Worm (Caenorhabditis elegans): ENCODE results near the gene F20D12.7.

F20D12.7 gene

ce11 chrIV:7938834-7939233 lies at the start of gene F20D12.7:
Gene F20D12.7, minus strand, starts transcription at chrIV:7938934.
- TF ChIP-seq nhr-90 (tag; optimal IDR thresholded peaks at IDR 0.05; ENCODE audit: poor library complexity) (no peak), dsc-1 (tag; optimal IDR thresholded peaks at IDR 0.05) (peak; percentile 67)

- TF ChIP-seq lin-15B (tag; optimal IDR thresholded peaks at IDR 0.05) = no peak
Observed at ce11 chrIV:7988385-7988784, 49.7 kb upstream of the F20D12.7 start, which contains the start of gene col-115. Gene col-115, plus strand, starts transcription at chrIV:7988685.

- no peak for TF ChIP-seq mep-1 (tag; optimal IDR thresholded peaks at IDR 0.05)
- TF ChIP-seq ceh-63 (GFP tag; optimal IDR thresholded peaks at IDR 0.05) = no peak
- no peak for TF ChIP-seq vab-15 (tag; optimal IDR thresholded peaks at IDR 0.05)
- no peak for TF ChIP-seq nhr-237 (tag; optimal IDR thresholded peaks at IDR 0.05)
- no peak for TF ChIP-seq F16B12.6 (tag; optimal IDR thresholded peaks at IDR 0.05)
- TF ChIP-seq unc-62 (GFP tag; optimal IDR thresholded peaks at IDR 0.05) = no peak
Observed at ce11 chrIV:7987083-7987482, 48.3 kb upstream of the F20D12.7 start, which contains the start of gene mec-17. Gene mec-17, minus strand, starts transcription at chrIV:7987183.

ce11 chrIV:7985737-7986136 lies 47.0 kb upstream of the F20D12.7 start:
- TF ChIP-seq mab-9 (GFP tag; IDR thresholded peaks at IDR 0.05) (no peak), aly-2 (tag; optimal IDR thresholded peaks at IDR 0.05) (no peak), blmp-1 (tag; optimal IDR thresholded peaks at IDR 0.05) (peak; percentile 55), nhr-76 (tag; optimal IDR thresholded peaks at IDR 0.05) (no peak), nhr-237 (tag; optimal IDR thresholded peaks at IDR 0.05) (no peak), tbx-2 (tag; optimal IDR thresholded peaks at IDR 0.05) (no peak), unc-130 (tag; optimal IDR thresholded peaks at IDR 0.05) (no peak), vab-15 (tag; optimal IDR thresholded peaks at IDR 0.05) (no peak), C04F5.9 (tag; optimal IDR thresholded peaks at IDR 0.05) (no peak), lin-13 (GFP tag; optimal IDR thresholded peaks at IDR 0.05) (no peak), aha-1 (tag; optimal IDR thresholded peaks at IDR 0.05) (no peak), C16A3.4 (tag; optimal IDR thresholded peaks at IDR 0.05) (no peak), F16B12.6 (tag; optimal IDR thresholded peaks at IDR 0.05) (no peak), elt-2 (tag; optimal IDR thresholded peaks at IDR 0.05) (peak; percentile 2), zip-4 (GFP tag; optimal IDR thresholded peaks at IDR 0.05) (no peak), jun-1 (tag; optimal IDR thresholded peaks at IDR 0.05) (no peak), nhr-47 (tag; optimal IDR thresholded peaks at IDR 0.05) (no peak), nhr-19 (GFP tag; conservative IDR thresholded peaks at IDR 0.05) (no peak), elt-3 (tag; optimal IDR thresholded peaks at IDR 0.05) (peak in 5 of 6 experiments; percentile 31 to 99 (median 85)), nhr-12 (tag; optimal IDR thresholded peaks at IDR 0.05) (no peak), unc-62 (GFP tag; optimal IDR thresholded peaks at IDR 0.05) (no peak), ama-1 (optimal IDR thresholded peaks at IDR 0.05) (no peak), C34B4.2 (tag; optimal IDR thresholded peaks at IDR 0.05) (no peak), hlh-4 (tag; optimal IDR thresholded peaks at IDR 0.05) (no peak)

- no peak for TF ChIP-seq nhr-237 (tag; optimal IDR thresholded peaks at IDR 0.05)
- TF ChIP-seq nhr-19 (GFP tag; conservative IDR thresholded peaks at IDR 0.05) = no peak
- peak; percentile 26 for TF ChIP-seq nhr-85 (tag)
- peak; percentile 4 for TF ChIP-seq snu-23 (GFP tag; optimal IDR thresholded peaks at IDR 0.05)
- peak; percentile 26 for TF ChIP-seq nhr-90 (tag; optimal IDR thresholded peaks at IDR 0.05; ENCODE audit: poor library complexity)
- TF ChIP-seq lsy-2 (tag; optimal IDR thresholded peaks at IDR 0.05) = no peak
- peak; percentile 20 for TF ChIP-seq rnt-1 (tag; optimal IDR thresholded peaks at IDR 0.05)
- no peak for TF ChIP-seq C34B4.2 (tag; optimal IDR thresholded peaks at IDR 0.05)
- no peak for TF ChIP-seq grh-1 (GFP tag; IDR thresholded peaks at IDR 0.05)
- TF ChIP-seq xbp-1 (tag; optimal IDR thresholded peaks at IDR 0.05) = no peak
- no peak for TF ChIP-seq dpl-1 (GFP tag; optimal IDR thresholded peaks at IDR 0.05)
- TF ChIP-seq lin-35 (GFP tag; optimal IDR thresholded peaks at IDR 0.05) = no peak
- TF ChIP-seq C16A3.4 (tag; optimal IDR thresholded peaks at IDR 0.05) = no peak
- no peak for TF ChIP-seq ztf-11 (tag; optimal IDR thresholded peaks at IDR 0.05)
- no peak for TF ChIP-seq unc-98 (GFP tag; IDR thresholded peaks at IDR 0.05)
- TF ChIP-seq nhr-12 (tag; optimal IDR thresholded peaks at IDR 0.05) = no peak
- no peak for TF ChIP-seq efl-1 (optimal IDR thresholded peaks at IDR 0.05)
- peak in 1 of 2 experiments; percentile 90 for TF ChIP-seq efl-1 (GFP tag; optimal IDR thresholded peaks at IDR 0.05 in 1 of 2)
- TF ChIP-seq Y116A8C.19 (tag; optimal IDR thresholded peaks at IDR 0.05; ENCODE audit: borderline replicate concordance) = no peak
- TF ChIP-seq unc-130 (tag; optimal IDR thresholded peaks at IDR 0.05) = no peak
- TF ChIP-seq fos-1 (tag; optimal IDR thresholded peaks at IDR 0.05) = no peak
- no peak for TF ChIP-seq ceh-63 (GFP tag; optimal IDR thresholded peaks at IDR 0.05)
- no peak for TF ChIP-seq pag-3 (tag; optimal IDR thresholded peaks at IDR 0.05; ENCODE audit: borderline replicate concordance, insufficient read depth)
- TF ChIP-seq nhr-71 (tag; optimal IDR thresholded peaks at IDR 0.05) = peak; percentile 14
Observed at ce11 chrIV:7983728-7984346, 45.1 kb upstream of the F20D12.7 start.

Data from whole organism, L1 larva.